Worm (Caenorhabditis elegans): ENCODE measurements around the gene sre-26.
"Not testable (repeated sequence)": the region's sequence is repeated elsewhere in the genome, so short reads cannot be mapped to it uniquely, and the experiment has no call there.

Gene sre-26

ce11 chrII:12449849-12450248 lies 29.5 kb upstream of the sre-26 start, which contains the start of gene sre-34:
Gene sre-34, plus strand, starts transcription at chrII:12450149.
- TF ChIP-seq nhr-2 (tag; optimal IDR thresholded peaks at IDR 0.05) (no peak), unc-62 (GFP tag; optimal IDR thresholded peaks at IDR 0.05) (no peak), ceh-83 (GFP tag; optimal IDR thresholded peaks at IDR 0.05) (no peak), sem-2 (GFP tag; optimal IDR thresholded peaks at IDR 0.05) (no peak), flh-1 (GFP tag; optimal IDR thresholded peaks at IDR 0.05) (no peak), elt-1 (tag; optimal IDR thresholded peaks at IDR 0.05; ENCODE audit: borderline replicate concordance, insufficient read depth) (no peak), mep-1 (tag; optimal IDR thresholded peaks at IDR 0.05) (no peak), M03D4.4 (tag; optimal IDR thresholded peaks at IDR 0.05) (no peak), snpc-4 (tag; optimal IDR thresholded peaks at IDR 0.05) (no peak), nhr-12 (tag; optimal IDR thresholded peaks at IDR 0.05) (no peak), lin-13 (tag; optimal IDR thresholded peaks at IDR 0.05) (no peak)

ce11 chrII:12448241-12448640 lies 27.9 kb upstream of the sre-26 start, which contains the start of gene srh-27:
Gene srh-27, plus strand, starts transcription at chrII:12448541.
- TF ChIP-seq unc-62 (GFP tag; optimal IDR thresholded peaks at IDR 0.05) (no peak), hlh-1 (tag; optimal IDR thresholded peaks at IDR 0.05) (no peak), pha-4 (tag; optimal IDR thresholded peaks at IDR 0.05) (no peak), lin-13 (tag; optimal IDR thresholded peaks at IDR 0.05) (no peak)

ce11 chrII:12444679-12445376 lies 24.4 kb upstream of the sre-26 start, which contains the start of the genes W05H5.1 and pitr-6:
Gene W05H5.1, minus strand, starts transcription at chrII:12444779.
Gene pitr-6, plus strand, starts transcription at chrII:12445326.
- TF ChIP-seq mab-5 (tag; optimal IDR thresholded peaks at IDR 0.05) (no peak), lin-32 (GFP tag; optimal IDR thresholded peaks at IDR 0.05) (no peak), unc-120 (tag; optimal IDR thresholded peaks at IDR 0.05; ENCODE audit: poor library complexity, severe bottlenecking) (no peak), nhr-237 (tag; optimal IDR thresholded peaks at IDR 0.05) (no peak), pha-4 (tag; optimal IDR thresholded peaks at IDR 0.05) (peak; percentile 14), nhr-28 (tag; optimal IDR thresholded peaks at IDR 0.05) (no peak), M03D4.4 (tag; optimal IDR thresholded peaks at IDR 0.05) (no peak), ham-2 (GFP tag; optimal IDR thresholded peaks at IDR 0.05) (no peak), bed-3 (GFP tag; optimal IDR thresholded peaks at IDR 0.05) (no peak)

- not testable (repeated sequence) for TF ChIP-seq unc-62 (GFP tag; optimal IDR thresholded peaks at IDR 0.05); unc-120 (tag; optimal IDR thresholded peaks at IDR 0.05; ENCODE audit: poor library complexity, severe bottlenecking); bed-3 (GFP tag; optimal IDR thresholded peaks at IDR 0.05)
These were observed 20.8 kb upstream of the sre-26 start, which contains the start of gene Y57A10C.10 for ce11 chrII:12441164-12441563. Gene Y57A10C.10, minus strand, starts transcription at chrII:12441264.

ce11 chrII:12438441-12438840 lies 18.1 kb upstream of the sre-26 start, which contains the start of gene Y57A10C.9:
Gene Y57A10C.9, minus strand, starts transcription at chrII:12438541.
- TF ChIP-seq zip-8 (tag; optimal IDR thresholded peaks at IDR 0.05) (no peak), pha-4 (tag; optimal IDR thresholded peaks at IDR 0.05) (no peak), drap-1 (GFP tag; optimal IDR thresholded peaks at IDR 0.05) (no peak), sem-2 (GFP tag; optimal IDR thresholded peaks at IDR 0.05) (no peak), hlh-1 (tag; optimal IDR thresholded peaks at IDR 0.05) (no peak), sptf-1 (tag; optimal IDR thresholded peaks at IDR 0.05) (no peak), lin-32 (GFP tag; optimal IDR thresholded peaks at IDR 0.05) (no peak), M03D4.4 (tag; optimal IDR thresholded peaks at IDR 0.05) (no peak), snpc-4 (tag; optimal IDR thresholded peaks at IDR 0.05) (no peak), ceh-39 (tag; optimal IDR thresholded peaks at IDR 0.05) (no peak)

ce11 chrII:12436717-12437116 lies 16.3 kb upstream of the sre-26 start:
- TF ChIP-seq ham-2 (GFP tag; optimal IDR thresholded peaks at IDR 0.05) (peak; percentile 65), drap-1 (GFP tag; optimal IDR thresholded peaks at IDR 0.05) (no peak), ces-1 (GFP tag; optimal IDR thresholded peaks at IDR 0.05) (no peak), zip-8 (tag; optimal IDR thresholded peaks at IDR 0.05) (no peak)
